Worm (Caenorhabditis elegans) whole organism, L1 larva: ENCODE measurements around the gene Y43F8C.6.

ENCODE experiments used
- C16A3.4 ChIP-seq: fragments of 150-350 bp; optimal IDR thresholded peaks from 2 replicates; lab custom pipeline; 2014; ENCODE audit warnings: missing biosample characterization, missing genetic modification characterization
- aha-1 ChIP-seq: fragments of 150-350 bp; optimal IDR thresholded peaks from 2 replicates; lab custom pipeline; 2014; ENCODE audit warnings: missing biosample characterization, missing genetic modification characterization
- alr-1 ChIP-seq: fragments of 200-800 bp; sonication (Bioruptor generic); optimal IDR thresholded peaks from 2 replicates; lab custom pipeline; 2018; ENCODE audit warnings: borderline replicate concordance, mild to moderate bottlenecking, missing genetic modification characterization, missing compliant biosample characterization
- ama-1 ChIP-seq: fragments of 150-350 bp; optimal IDR thresholded peaks from 2 replicates; lab custom pipeline; 2014
- ceh-63 ChIP-seq: fragments of 200-800 bp; sonication (Bioruptor generic); optimal IDR thresholded peaks from 2 replicates; lab custom pipeline; 2018; ENCODE audit warnings: mild to moderate bottlenecking, missing genetic modification characterization, missing compliant biosample characterization
- ceh-82 ChIP-seq, 3 experiments: fragments of 150-350 bp in 1 of 3; sonication (generic microtip) in 2 of 3; optimal IDR thresholded peaks; 2 replicates each; lab custom pipeline; 2014 to 2017; ENCODE audit warnings: missing biosample characterization in 3 of 3, missing genetic modification characterization in 3 of 3
- ces-1 ChIP-seq: fragments of 150-350 bp; optimal IDR thresholded peaks from 2 replicates; lab custom pipeline; 2014; ENCODE audit warnings: missing biosample characterization, missing genetic modification reagents, missing genetic modification characterization
- dpl-1 ChIP-seq, 3 experiments: fragments of 150-350 bp in 2 of 3; sonication (generic microtip) in 1 of 3; optimal IDR thresholded peaks; 2 replicates each; lab custom pipeline; 2014 to 2017; ENCODE audit warnings: missing biosample characterization in 3 of 3, missing genetic modification characterization in 3 of 3, missing genetic modification reagents in 3 of 3
- efl-3 ChIP-seq: fragments of 200-800 bp; sonication (Bioruptor generic); optimal IDR thresholded peaks from 2 replicates; lab custom pipeline; 2018; ENCODE audit warnings: mild to moderate bottlenecking, missing genetic modification characterization, missing compliant biosample characterization
- egl-27 ChIP-seq, 2 experiments: fragments of 150-350 bp in 1 of 2; sonication (generic microtip); optimal IDR thresholded peaks; 3 replicates each; lab custom pipeline; 2017 to 2018; ENCODE audit warnings: missing biosample characterization in 2 of 2, missing genetic modification characterization in 2 of 2, missing genetic modification reagents in 2 of 2
- elt-2 ChIP-seq: sonication (generic microtip); optimal IDR thresholded peaks from 2 replicates; lab custom pipeline; 2016; ENCODE audit warnings: missing genetic modification characterization, mild to moderate bottlenecking, inconsistent platforms, missing compliant biosample characterization, missing genetic modification reagents
- ets-5 ChIP-seq: fragments of 200-800 bp; sonication (Bioruptor generic); IDR thresholded peaks from 2 replicates; pipeline ENCODE4 v1.3.6; 2022; ENCODE audit warnings: missing genetic modification characterization, missing compliant biosample characterization
- fkh-4 ChIP-seq: sonication (generic microtip); optimal IDR thresholded peaks from 2 replicates; lab custom pipeline; 2016; ENCODE audit warnings: missing compliant biosample characterization, missing genetic modification characterization, borderline replicate concordance
- jun-1 ChIP-seq: fragments of 150-350 bp; optimal IDR thresholded peaks from 2 replicates; lab custom pipeline; 2014; ENCODE audit warnings: missing biosample characterization, missing genetic modification reagents, missing genetic modification characterization
- lin-14 ChIP-seq: fragments of 200-800 bp; sonication (Bioruptor generic); optimal IDR thresholded peaks from 2 replicates; lab custom pipeline; 2018; ENCODE audit warnings: mild to moderate bottlenecking, missing genetic modification characterization, moderate library complexity, missing compliant biosample characterization
- lin-35 ChIP-seq, 2 experiments: fragments of 150-350 bp; optimal IDR thresholded peaks; 2 replicates each; lab custom pipeline; 2014; ENCODE audit warnings: missing biosample characterization in 2 of 2, missing genetic modification characterization in 2 of 2, missing genetic modification reagents in 2 of 2
- lin-39 ChIP-seq: fragments of 150-350 bp; optimal IDR thresholded peaks from 2 replicates; lab custom pipeline; 2014; ENCODE audit warnings: missing biosample characterization, missing genetic modification reagents, missing genetic modification characterization
- mab-9 ChIP-seq: fragments of 200-800 bp; sonication (Bioruptor generic); IDR thresholded peaks from 2 replicates; pipeline ENCODE4 v1.3.6; 2022; ENCODE audit warnings: missing genetic modification reagents, missing genetic modification characterization, missing compliant biosample characterization
- mef-2 ChIP-seq: fragments of 150-350 bp; optimal IDR thresholded peaks from 2 replicates; lab custom pipeline; 2014; ENCODE audit warnings: missing biosample characterization, missing genetic modification characterization
- nhr-11 ChIP-seq: fragments of 150-350 bp; optimal IDR thresholded peaks from 2 replicates; lab custom pipeline; 2014; ENCODE audit warnings: missing biosample characterization, missing genetic modification characterization
- nhr-12 ChIP-seq: sonication (generic microtip); optimal IDR thresholded peaks from 2 replicates; lab custom pipeline; 2017; ENCODE audit warnings: missing biosample characterization, missing genetic modification characterization
- nhr-19 ChIP-seq: fragments of 200-800 bp; sonication (Bioruptor generic); conservative IDR thresholded peaks from 2 replicates; pipeline ENCODE4 v1.3.6; 2022; ENCODE audit warnings: missing genetic modification characterization, missing compliant biosample characterization
- nhr-20 ChIP-seq: sonication (generic microtip); optimal IDR thresholded peaks from 2 replicates; lab custom pipeline; 2016; ENCODE audit warnings: mild to moderate bottlenecking, missing genetic modification characterization, missing compliant biosample characterization
- nhr-237 ChIP-seq: fragments of 150-350 bp; optimal IDR thresholded peaks from 2 replicates; lab custom pipeline; 2014; ENCODE audit warnings: missing biosample characterization, missing genetic modification characterization
- nhr-47 ChIP-seq: sonication (generic microtip); optimal IDR thresholded peaks from 2 replicates; lab custom pipeline; 2016; ENCODE audit warnings: mild to moderate bottlenecking, missing genetic modification characterization, moderate library complexity, missing compliant biosample characterization
- nhr-84 ChIP-seq: sonication (generic microtip); optimal IDR thresholded peaks from 2 replicates; lab custom pipeline; 2017; ENCODE audit warnings: missing biosample characterization, missing genetic modification characterization
- nhr-90 ChIP-seq: sonication (generic microtip); optimal IDR thresholded peaks from 2 replicates; lab custom pipeline; 2016; ENCODE audit warnings: mild to moderate bottlenecking, missing genetic modification characterization, missing compliant biosample characterization; ENCODE audit not compliant: poor library complexity
- pag-3 ChIP-seq: sonication (generic microtip); optimal IDR thresholded peaks from 2 replicates; lab custom pipeline; 2017; ENCODE audit warnings: missing genetic modification characterization, mild to moderate bottlenecking, missing compliant biosample characterization, antibody characterized with exemption, borderline replicate concordance; ENCODE audit not compliant: insufficient read depth
- pqm-1 ChIP-seq: sonication (generic microtip); optimal IDR thresholded peaks from 3 replicates; lab custom pipeline; 2017; ENCODE audit warnings: missing biosample characterization, missing genetic modification characterization
- rnt-1 ChIP-seq: sonication (generic microtip); optimal IDR thresholded peaks from 2 replicates; lab custom pipeline; 2016; ENCODE audit warnings: mild to moderate bottlenecking, missing genetic modification characterization, moderate library complexity, missing compliant biosample characterization
- snu-23 ChIP-seq: sonication (generic microtip); optimal IDR thresholded peaks from 2 replicates; lab custom pipeline; 2016; ENCODE audit warnings: missing genetic modification characterization, missing compliant biosample characterization
- sptf-1 ChIP-seq: fragments of 150-350 bp; optimal IDR thresholded peaks from 2 replicates; lab custom pipeline; 2014; ENCODE audit warnings: missing biosample characterization, missing genetic modification characterization
- tbx-2 ChIP-seq: sonication (generic microtip); optimal IDR thresholded peaks from 2 replicates; lab custom pipeline; 2016; ENCODE audit warnings: missing genetic modification characterization, missing compliant biosample characterization
- unc-130 ChIP-seq: fragments of 150-350 bp; optimal IDR thresholded peaks from 2 replicates; lab custom pipeline; 2017; ENCODE audit warnings: missing biosample characterization, missing genetic modification characterization, inconsistent platforms
- unc-30 ChIP-seq: sonication (generic microtip); optimal IDR thresholded peaks from 2 replicates; lab custom pipeline; 2017; ENCODE audit warnings: missing biosample characterization, missing genetic modification characterization
- unc-62 ChIP-seq: fragments of 150-350 bp; optimal IDR thresholded peaks from 2 replicates; lab custom pipeline; 2014; ENCODE audit warnings: missing biosample characterization, missing genetic modification reagents, missing genetic modification characterization
- unc-86 ChIP-seq: sonication (generic microtip); optimal IDR thresholded peaks from 2 replicates; lab custom pipeline; 2016; ENCODE audit warnings: missing genetic modification characterization, missing compliant biosample characterization
- xbp-1 ChIP-seq: sonication (generic microtip); optimal IDR thresholded peaks from 2 replicates; lab custom pipeline; 2016; ENCODE audit warnings: missing genetic modification characterization, missing compliant biosample characterization
- zip-4 ChIP-seq: fragments of 200-800 bp; sonication (Bioruptor generic); optimal IDR thresholded peaks from 2 replicates; lab custom pipeline; 2018; ENCODE audit warnings: mild to moderate bottlenecking, missing genetic modification characterization, moderate library complexity, missing compliant biosample characterization
- ztf-11 ChIP-seq, 2 experiments: sonication (generic microtip); optimal IDR thresholded peaks; 2 replicates each; lab custom pipeline; 2016 to 2017; ENCODE audit warnings: missing genetic modification characterization in 2 of 2, missing biosample characterization in 1 of 2, missing compliant biosample characterization in 1 of 2

The Y43F8C.6 gene

DNA sequence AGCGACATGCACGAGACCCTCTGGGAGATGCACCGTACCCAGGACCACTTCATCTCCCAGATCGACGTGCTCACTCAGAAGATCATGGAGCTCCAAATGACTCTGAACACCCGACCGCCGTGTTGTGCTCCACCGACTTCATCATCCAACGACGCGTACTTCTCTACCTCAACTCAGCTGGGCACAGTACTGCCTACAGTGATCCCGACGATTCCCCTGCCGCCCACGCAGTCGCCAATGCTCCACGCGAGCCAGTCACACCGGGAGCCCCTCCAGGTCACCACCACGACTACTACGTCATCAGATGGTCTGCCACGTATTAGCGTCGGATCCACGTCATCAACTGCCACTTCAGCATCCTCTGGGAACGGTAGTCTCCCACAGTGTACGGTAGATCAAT is 35.3 kb downstream of the Y43F8C.6 start:
- TF ChIP-seq xbp-1 (no peak), jun-1 (no peak), ama-1 (lab: Kevin White, UChicago) (no peak), rnt-1 (no peak), alr-1 (no peak), efl-3 (GFP tag; lab: Kevin White, UChicago) (no peak), nhr-19 (no peak), aha-1 (tag; lab: Kevin White, UChicago) (no peak), sptf-1 (tag; lab: Kevin White, UChicago) (no peak), lin-35 (GFP tag; optimal IDR thresholded peaks at IDR 0.05; lab: Kevin White, UChicago) (no peak), pqm-1 (no peak), unc-30 (tag; lab: Kevin White, UChicago) (no peak), nhr-237 (tag; lab: Kevin White, UChicago) (no peak), nhr-11 (tag; lab: Kevin White, UChicago) (no peak), unc-62 (GFP tag; lab: Kevin White, UChicago) (no peak), fkh-4 (tag; lab: Kevin White, UChicago) (no peak), lin-14 (GFP tag; lab: Kevin White, UChicago) (no peak), pag-3 (tag; lab: Kevin White, UChicago) (no peak)

- TF ChIP-seq dpl-1 (GFP tag; optimal IDR thresholded peaks at IDR 0.05; lab: Kevin White, UChicago), result no peak
- TF ChIP-seq sptf-1 (tag; lab: Kevin White, UChicago), result no peak
- TF ChIP-seq unc-130, result no peak
- TF ChIP-seq nhr-12 (tag; lab: Kevin White, UChicago), result no peak
- TF ChIP-seq nhr-90 (tag; lab: Kevin White, UChicago), result no peak
- no peak for TF ChIP-seq nhr-20 (tag; lab: Kevin White, UChicago)
- no peak for TF ChIP-seq nhr-47 (tag; lab: Kevin White, UChicago)
- TF ChIP-seq nhr-84 (tag; lab: Kevin White, UChicago), result no peak
- no peak for TF ChIP-seq ama-1 (lab: Kevin White, UChicago)
- no peak for TF ChIP-seq elt-2
- TF ChIP-seq snu-23 (GFP tag; lab: Kevin White, UChicago), result no peak
These were observed 41.6 kb downstream of the Y43F8C.6 start for ce11 chrV:19599087-19599486.

- TF ChIP-seq ets-5 (GFP tag; lab: Robert Waterston, UW), result no peak
- no peak for TF ChIP-seq dpl-1 (GFP tag; optimal IDR thresholded peaks at IDR 0.05; lab: Kevin White, UChicago)
- TF ChIP-seq ceh-82 (tag; optimal IDR thresholded peaks at IDR 0.05; lab: Kevin White, UChicago), result no peak
- no peak for TF ChIP-seq ceh-63 (GFP tag; lab: Kevin White, UChicago)
- TF ChIP-seq C16A3.4 (tag; lab: Kevin White, UChicago), result no peak
- no peak for TF ChIP-seq tbx-2 (tag; lab: Kevin White, UChicago)
- no peak for TF ChIP-seq rnt-1
- no peak for TF ChIP-seq mef-2 (tag; lab: Kevin White, UChicago)
- TF ChIP-seq ztf-11 (tag; optimal IDR thresholded peaks at IDR 0.05; lab: Kevin White, UChicago), result no peak
- TF ChIP-seq zip-4 (GFP tag; lab: Kevin White, UChicago), result no peak
- no peak for TF ChIP-seq pag-3 (tag; lab: Kevin White, UChicago)
- no peak for TF ChIP-seq jun-1
- TF ChIP-seq unc-86 (tag; lab: Kevin White, UChicago), result no peak
- TF ChIP-seq pqm-1, result no peak
- TF ChIP-seq ces-1 (GFP tag; lab: Kevin White, UChicago), result no peak
- TF ChIP-seq lin-39 (tag; lab: Kevin White, UChicago), result no peak
- no peak for TF ChIP-seq mab-9 (GFP tag; lab: Robert Waterston, UW)
- no peak for TF ChIP-seq lin-14 (GFP tag; lab: Kevin White, UChicago)
- no peak for TF ChIP-seq egl-27 (tag; optimal IDR thresholded peaks at IDR 0.05; lab: Kevin White, UChicago)
These were observed 49.9 kb downstream of the Y43F8C.6 start for ce11 chrV:19590826-19591225.
